Fruit fly (Drosophila melanogaster) whole organism, embryonic: ENCODE measurements around the gene kairos.

Experiments used
- Aef1 ChIP-seq: fragments of 200-800 bp; sonication (Bioruptor generic); IDR thresholded peaks from 3 replicates; pipeline ENCODE4 v1.3.6; 2022; ENCODE audit warnings: missing biosample characterization, missing genetic modification characterization
- Asciz ChIP-seq: fragments of 200-800 bp; sonication (Bioruptor generic); optimal IDR thresholded peaks from 2 replicates; lab custom pipeline; 2017; ENCODE audit warnings: missing biosample characterization, mild to moderate bottlenecking, missing genetic modification characterization, missing genetic modification reagents
- Bgb ChIP-seq: fragments of 200-800 bp; sonication (Bioruptor generic); IDR thresholded peaks from 2 replicates; pipeline ENCODE4 v1.3.6; 2022; ENCODE audit warnings: missing biosample characterization, missing genetic modification characterization; ENCODE audit not compliant: partially characterized antibody
- C15 ChIP-seq: fragments of 200-800 bp; sonication (Bioruptor generic); IDR thresholded peaks from 3 replicates; pipeline ENCODE4 v1.3.6; 2022; ENCODE audit warnings: missing biosample characterization, missing genetic modification characterization
- CG11085 ChIP-seq: fragments of 200-800 bp; sonication (Bioruptor generic); IDR thresholded peaks from 2 replicates; pipeline ENCODE4 v1.3.6; 2022; ENCODE audit warnings: missing biosample characterization, missing genetic modification characterization
- CG11398 ChIP-seq: fragments of 200-800 bp; sonication (Bioruptor generic); optimal IDR thresholded peaks from 2 replicates; lab custom pipeline; 2016; ENCODE audit warnings: missing biosample characterization, missing genetic modification characterization
- CG11560 ChIP-seq: fragments of 200-800 bp; sonication (Bioruptor generic); IDR thresholded peaks from 3 replicates; pipeline ENCODE4 v1.3.6; 2022; ENCODE audit warnings: missing biosample characterization, missing genetic modification characterization
- CG12659 ChIP-seq: fragments of 200-800 bp; sonication (Bioruptor generic); optimal IDR thresholded peaks from 3 replicates; lab custom pipeline; 2017; ENCODE audit warnings: mild to moderate bottlenecking, missing biosample characterization, missing genetic modification reagents, missing genetic modification characterization
- CG14710 ChIP-seq: fragments of 200-800 bp; sonication (Bioruptor generic); optimal IDR thresholded peaks from 3 replicates; lab custom pipeline; 2019; ENCODE audit warnings: missing biosample characterization, mild to moderate bottlenecking, missing genetic modification characterization, moderate library complexity
- CG17361 ChIP-seq: fragments of 200-800 bp; sonication (Bioruptor generic); IDR thresholded peaks from 3 replicates; pipeline ENCODE4 v1.3.6; 2022; ENCODE audit warnings: missing biosample characterization, missing genetic modification characterization
- CG1832 ChIP-seq: fragments of 200-800 bp; sonication (Bioruptor generic); optimal IDR thresholded peaks from 2 replicates; lab custom pipeline; 2017; ENCODE audit warnings: missing biosample characterization, mild to moderate bottlenecking, missing genetic modification characterization, inconsistent platforms
- CG2116 ChIP-seq: fragments of 200-800 bp; sonication (Bioruptor generic); optimal IDR thresholded peaks from 3 replicates; lab custom pipeline; 2018; ENCODE audit warnings: missing biosample characterization, mild to moderate bottlenecking, missing genetic modification characterization
- CG30020 ChIP-seq: fragments of 200-800 bp; optimal IDR thresholded peaks from 2 replicates; lab custom pipeline; 2019; ENCODE audit warnings: missing biosample characterization, mild to moderate bottlenecking, missing genetic modification characterization, moderate library complexity
- CG31365 ChIP-seq: fragments of 200-800 bp; sonication (Bioruptor generic); optimal IDR thresholded peaks from 2 replicates; lab custom pipeline; 2018; ENCODE audit warnings: missing biosample characterization, mild to moderate bottlenecking, missing genetic modification characterization
- CG3838 ChIP-seq: fragments of 200-800 bp; sonication (Bioruptor generic); optimal IDR thresholded peaks from 3 replicates; lab custom pipeline; 2016; ENCODE audit warnings: missing biosample characterization, missing genetic modification characterization
- CG3995 ChIP-seq: fragments of 200-800 bp; sonication (Bioruptor generic); optimal IDR thresholded peaks from 3 replicates; lab custom pipeline; 2016; ENCODE audit warnings: missing biosample characterization, missing genetic modification characterization
- CG4360 ChIP-seq: fragments of 200-800 bp; sonication (Bioruptor generic); IDR thresholded peaks from 2 replicates; pipeline ENCODE4 v1.3.6; 2022; ENCODE audit warnings: missing biosample characterization, missing genetic modification characterization
- CG9797 ChIP-seq: fragments of 200-800 bp; sonication (Bioruptor generic); optimal IDR thresholded peaks from 3 replicates; lab custom pipeline; 2018; ENCODE audit warnings: missing biosample characterization, mild to moderate bottlenecking, missing genetic modification characterization
- Camta ChIP-seq: fragments of 200-800 bp; sonication (Bioruptor generic); optimal IDR thresholded peaks from 2 replicates; lab custom pipeline; 2016; ENCODE audit warnings: missing biosample characterization, missing genetic modification characterization
- CoRest ChIP-seq: fragments of 200-800 bp; sonication (Bioruptor generic); optimal IDR thresholded peaks from 3 replicates; lab custom pipeline; 2018; ENCODE audit warnings: missing biosample characterization, mild to moderate bottlenecking, missing genetic modification characterization, moderate library complexity
- CrebB ChIP-seq: fragments of 200-800 bp; sonication (Bioruptor generic); optimal IDR thresholded peaks from 3 replicates; lab custom pipeline; 2018; ENCODE audit warnings: missing biosample characterization, mild to moderate bottlenecking, missing genetic modification characterization
- Dp ChIP-seq: fragments of 200-800 bp; sonication (Bioruptor generic); optimal IDR thresholded peaks from 2 replicates; lab custom pipeline; 2018; ENCODE audit warnings: missing biosample characterization, mild to moderate bottlenecking, missing genetic modification characterization, moderate library complexity
- E2f1 ChIP-seq: fragments of 200-800 bp; sonication (Bioruptor generic); IDR thresholded peaks from 2 replicates; pipeline ENCODE4 v1.3.6; 2022; ENCODE audit warnings: missing biosample characterization, missing genetic modification characterization
- Ets97D ChIP-seq: fragments of 200-800 bp; sonication (Bioruptor generic); optimal IDR thresholded peaks from 3 replicates; lab custom pipeline; 2016; ENCODE audit warnings: missing biosample characterization, missing genetic modification characterization
- H2.0 ChIP-seq: fragments of 200-800 bp; sonication (Bioruptor generic); IDR thresholded peaks from 2 replicates; pipeline ENCODE4 v1.3.6; 2022; ENCODE audit warnings: missing biosample characterization, missing genetic modification characterization
- Lhr ChIP-seq: fragments of 200-800 bp; sonication (Bioruptor generic); optimal IDR thresholded peaks from 3 replicates; lab custom pipeline; 2017; ENCODE audit warnings: mild to moderate bottlenecking, missing biosample characterization, missing genetic modification reagents, missing genetic modification characterization
- Mes4 ChIP-seq: fragments of 200-800 bp; sonication (Bioruptor generic); optimal IDR thresholded peaks from 2 replicates; lab custom pipeline; 2016; ENCODE audit warnings: missing biosample characterization, missing genetic modification characterization
- Pdp1 ChIP-seq, 2 experiments: fragments of 200-800 bp; sonication (Bioruptor generic); optimal IDR thresholded peaks; 3 replicates each; lab custom pipeline; 2016; ENCODE audit warnings: missing biosample characterization in 2 of 2, missing genetic modification characterization in 2 of 2, mild to moderate bottlenecking in 1 of 2, moderate library complexity in 1 of 2
- Side ChIP-seq: fragments of 200-800 bp; sonication (Bioruptor generic); optimal IDR thresholded peaks from 2 replicates; lab custom pipeline; 2016; ENCODE audit warnings: missing biosample characterization, missing genetic modification characterization
- Sin3A ChIP-seq: fragments of >200 bp; optimal IDR thresholded peaks from 2 replicates; lab custom pipeline; 2018
- Taf1 ChIP-seq: fragments of 200-800 bp; sonication (Bioruptor generic); IDR thresholded peaks from 2 replicates; pipeline ENCODE4 v1.3.6; 2022; ENCODE audit warnings: missing biosample characterization, missing genetic modification characterization
- Trl ChIP-seq, 3 experiments: fragments of >200 bp in 2 of 3; fragments of 200-800 bp in 1 of 3; sonication (Bioruptor generic) in 1 of 3; optimal IDR thresholded peaks; 2 replicates in 1 of 3; 3 replicates in 2 of 3; lab custom pipeline; 2016 to 2017; ENCODE audit warnings: missing biosample characterization in 1 of 3, missing genetic modification characterization in 1 of 3
- YL-1 ChIP-seq: fragments of 200-800 bp; sonication (Bioruptor generic); optimal IDR thresholded peaks from 3 replicates; lab custom pipeline; 2017; ENCODE audit warnings: missing biosample characterization, mild to moderate bottlenecking, missing genetic modification characterization
- ac ChIP-seq: fragments of 200-800 bp; sonication (Bioruptor generic); optimal IDR thresholded peaks from 3 replicates; lab custom pipeline; 2017; ENCODE audit warnings: missing biosample characterization, mild to moderate bottlenecking, missing genetic modification characterization
- amos ChIP-seq: fragments of 200-800 bp; sonication (Bioruptor generic); IDR thresholded peaks from 2 replicates; pipeline ENCODE4 v1.3.6; 2022; ENCODE audit warnings: missing biosample characterization, missing genetic modification characterization; ENCODE audit not compliant: partially characterized antibody
- bsh ChIP-seq, 2 experiments: fragments of 200-800 bp; sonication (Bioruptor generic); optimal IDR thresholded peaks; 2 replicates each; lab custom pipeline; 2017 to 2018; ENCODE audit warnings: mild to moderate bottlenecking in 2 of 2, missing biosample characterization in 2 of 2, missing genetic modification characterization in 2 of 2, moderate library complexity in 1 of 2
- caup ChIP-seq: fragments of 200-800 bp; sonication (Bioruptor generic); optimal IDR thresholded peaks from 3 replicates; lab custom pipeline; 2017; ENCODE audit warnings: missing biosample characterization, mild to moderate bottlenecking, missing genetic modification characterization, moderate library complexity; ENCODE audit not compliant: severe bottlenecking
- cg ChIP-seq: fragments of 200-800 bp; sonication (Bioruptor generic); optimal IDR thresholded peaks from 3 replicates; lab custom pipeline; 2019; ENCODE audit warnings: missing biosample characterization, mild to moderate bottlenecking, missing genetic modification characterization, moderate library complexity
- chinmo ChIP-seq: fragments of 200-800 bp; sonication (Bioruptor generic); IDR thresholded peaks from 4 replicates; pipeline ENCODE4 v1.3.6; 2022; ENCODE audit warnings: missing biosample characterization, missing genetic modification characterization; ENCODE audit not compliant: partially characterized antibody
- crol ChIP-seq: fragments of 200-800 bp; sonication (Bioruptor generic); IDR thresholded peaks from 2 replicates; pipeline ENCODE4 v1.3.6; 2022; ENCODE audit warnings: missing biosample characterization, missing genetic modification characterization
- fu2 ChIP-seq: fragments of 200-800 bp; sonication (Bioruptor generic); optimal IDR thresholded peaks from 2 replicates; lab custom pipeline; 2016; ENCODE audit warnings: missing biosample characterization, missing genetic modification characterization
- gfzf ChIP-seq: fragments of 200-800 bp; sonication (Bioruptor generic); optimal IDR thresholded peaks from 2 replicates; lab custom pipeline; 2016; ENCODE audit warnings: missing biosample characterization, mild to moderate bottlenecking, missing genetic modification characterization, moderate library complexity
- mirr ChIP-seq: fragments of 200-800 bp; sonication (Bioruptor generic); optimal IDR thresholded peaks from 3 replicates; lab custom pipeline; 2018; ENCODE audit warnings: missing biosample characterization, mild to moderate bottlenecking, missing genetic modification characterization
- ranshi ChIP-seq: fragments of 200-800 bp; sonication (Bioruptor generic); IDR thresholded peaks from 2 replicates; pipeline ENCODE4 v1.3.6; 2022; ENCODE audit warnings: missing biosample characterization, missing genetic modification characterization
- row ChIP-seq: fragments of 200-800 bp; sonication (Bioruptor generic); IDR thresholded peaks from 3 replicates; pipeline ENCODE4 v1.3.6; 2022; ENCODE audit warnings: missing biosample characterization, missing genetic modification characterization
- sens ChIP-seq: fragments of 200-800 bp; sonication (Bioruptor generic); peaks from one replicate; lab custom pipeline; 2016; ENCODE audit warnings: missing biosample characterization, missing genetic modification characterization
- sob ChIP-seq: fragments of 200-800 bp; sonication (Bioruptor generic); IDR thresholded peaks from 2 replicates; pipeline ENCODE4 v1.3.6; 2022; ENCODE audit warnings: missing biosample characterization, missing genetic modification characterization
- stwl ChIP-seq: fragments of 200-800 bp; sonication (Bioruptor generic); optimal IDR thresholded peaks from 3 replicates; lab custom pipeline; 2018; ENCODE audit warnings: missing biosample characterization, mild to moderate bottlenecking, missing genetic modification characterization, moderate library complexity
- unpg ChIP-seq: fragments of 200-800 bp; sonication (Bioruptor generic); optimal IDR thresholded peaks from 3 replicates; lab custom pipeline; 2018; ENCODE audit warnings: missing biosample characterization, mild to moderate bottlenecking, missing genetic modification characterization, moderate library complexity
- zf30C ChIP-seq: fragments of 200-800 bp; sonication (Bioruptor generic); optimal IDR thresholded peaks from 3 replicates; lab custom pipeline; 2018; ENCODE audit warnings: missing biosample characterization, mild to moderate bottlenecking, missing genetic modification characterization

The kairos gene

DNA sequence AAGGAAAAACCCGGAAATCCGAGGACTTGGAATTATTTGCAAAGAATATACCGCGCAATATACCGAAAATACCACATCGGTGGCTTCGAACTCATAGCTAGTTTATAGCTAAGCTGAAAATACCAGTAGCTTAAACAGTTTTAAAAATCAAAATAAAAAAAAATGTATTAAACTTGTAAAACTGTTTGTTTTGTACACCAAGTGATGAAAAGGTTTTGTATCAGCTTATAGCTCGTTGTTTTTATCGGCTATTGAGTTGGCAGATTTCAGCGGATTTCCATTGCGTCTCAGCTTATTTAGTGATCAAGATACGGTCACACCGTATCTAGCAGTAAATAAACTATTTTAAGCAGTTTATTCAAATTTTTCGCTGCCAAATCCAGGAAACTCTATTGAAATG is 23.8 kb upstream of the kairos start, which contains the start of the genes por and CG6179 (continued):
- TF ChIP-seq CoRest: peak; percentile 24
- peak; percentile 64 for TF ChIP-seq row (GFP tag; lab: Robert Waterston, UW)
- TF ChIP-seq CG14710 (tag; lab: Kevin White, UChicago): peak; percentile 33
- no peak for TF ChIP-seq CG3838 (GFP tag; lab: Kevin White, UChicago)
- TF ChIP-seq CG12659: peak; percentile 20
- no peak for TF ChIP-seq Bgb
- peak; percentile 35 for TF ChIP-seq Dp
- TF ChIP-seq Ets97D (GFP tag; lab: Kevin White, UChicago): peak; percentile 19
- no peak for TF ChIP-seq CG31365 (tag; lab: Kevin White, UChicago)
- no peak for TF ChIP-seq Aef1 (GFP tag; lab: Robert Waterston, UW)
- TF ChIP-seq CG17361 (GFP tag; lab: Robert Waterston, UW): no peak
- peak; percentile 52 for TF ChIP-seq CG9797 (GFP tag; lab: Kevin White, UChicago)
- peak; percentile 19 for TF ChIP-seq CG2116 (GFP tag; lab: Kevin White, UChicago)
- TF ChIP-seq fu2: no peak
- TF ChIP-seq gfzf (GFP tag; lab: Kevin White, UChicago): peak; percentile 70
- TF ChIP-seq CG30020 (tag; lab: Kevin White, UChicago): peak; percentile 7
- peak; percentile 45 for TF ChIP-seq YL-1 (GFP tag; lab: Kevin White, UChicago)
- peak; percentile 48 for TF ChIP-seq Sin3A (lab: Kevin White, UChicago)

dm6 chrX:18374421-18374935 is 18.5 kb upstream of the kairos start:
- no peak for TF ChIP-seq CG11560 (tag; lab: Robert Waterston, UW)
- no peak for TF ChIP-seq Camta (GFP tag; lab: Kevin White, UChicago)
- peak; percentile 73 for TF ChIP-seq CG1832 (GFP tag; lab: Kevin White, UChicago)
- TF ChIP-seq crol (GFP tag; lab: Robert Waterston, UW): peak; percentile 73
- TF ChIP-seq Lhr (GFP tag; lab: Kevin White, UChicago): no peak
- TF ChIP-seq Side (GFP tag; lab: Kevin White, UChicago): no peak
- TF ChIP-seq Asciz: no peak
- TF ChIP-seq Mes4 (GFP tag; lab: Kevin White, UChicago): no peak
- no peak for TF ChIP-seq ranshi (GFP tag; lab: Robert Waterston, UW)
- TF ChIP-seq unpg: no peak
- peak in 1 of 2 experiments; percentile 56 for TF ChIP-seq Trl (optimal IDR thresholded peaks at IDR 0.05; lab: Kevin White, UChicago)
- TF ChIP-seq Trl (GFP tag; optimal IDR thresholded peaks at IDR 0.05; lab: Kevin White, UChicago): no peak
- no peak for TF ChIP-seq caup (GFP tag; lab: Kevin White, UChicago)
- TF ChIP-seq C15 (GFP tag; lab: Robert Waterston, UW): no peak
- peak; percentile 1 for TF ChIP-seq CrebB
- peak; percentile 75 for TF ChIP-seq cg (GFP tag; lab: Kevin White, UChicago)
- TF ChIP-seq amos (GFP tag; lab: Robert Waterston, UW): no peak
- 0 out of 4 replicates have a peak, but pooled peaks have one; percentile 30 for TF ChIP-seq chinmo (GFP tag; lab: Robert Waterston, UW)
- no peak for TF ChIP-seq CG11398
- no peak for TF ChIP-seq bsh (GFP tag; optimal IDR thresholded peaks at IDR 0.05; lab: Kevin White, UChicago)
- TF ChIP-seq ac (GFP tag; lab: Kevin White, UChicago): no peak
- no peak for TF ChIP-seq CG14710 (tag; lab: Kevin White, UChicago)
- no peak for TF ChIP-seq CG3995 (GFP tag; lab: Kevin White, UChicago)
- no peak for TF ChIP-seq stwl
- peak; percentile 35 for TF ChIP-seq sens (GFP tag; lab: Kevin White, UChicago)
- TF ChIP-seq Pdp1 (GFP tag; optimal IDR thresholded peaks at IDR 0.05; lab: Kevin White, UChicago): peak in 1 of 2 experiments; percentile 26
- TF ChIP-seq mirr (GFP tag; lab: Kevin White, UChicago): peak; percentile 36
- TF ChIP-seq CG11085: no peak
- TF ChIP-seq Taf1 (GFP tag; lab: Robert Waterston, UW): no peak
- peak; percentile 94 for TF ChIP-seq CG4360
- no peak for TF ChIP-seq zf30C
- TF ChIP-seq sob (GFP tag; lab: Robert Waterston, UW): 0 out of 2 replicates have a peak, but pooled peaks have one; percentile 15
- TF ChIP-seq E2f1 (GFP tag; lab: Robert Waterston, UW): no peak
- TF ChIP-seq H2.0 (GFP tag; lab: Robert Waterston, UW): no peak
